Fruit fly (Drosophila melanogaster): Measurements from ENCODE around the gene RpL3.
A peak's percentile ranks its signal among the peaks of the same experiment; 100 is the strongest.

Gene RpL3

DNA sequence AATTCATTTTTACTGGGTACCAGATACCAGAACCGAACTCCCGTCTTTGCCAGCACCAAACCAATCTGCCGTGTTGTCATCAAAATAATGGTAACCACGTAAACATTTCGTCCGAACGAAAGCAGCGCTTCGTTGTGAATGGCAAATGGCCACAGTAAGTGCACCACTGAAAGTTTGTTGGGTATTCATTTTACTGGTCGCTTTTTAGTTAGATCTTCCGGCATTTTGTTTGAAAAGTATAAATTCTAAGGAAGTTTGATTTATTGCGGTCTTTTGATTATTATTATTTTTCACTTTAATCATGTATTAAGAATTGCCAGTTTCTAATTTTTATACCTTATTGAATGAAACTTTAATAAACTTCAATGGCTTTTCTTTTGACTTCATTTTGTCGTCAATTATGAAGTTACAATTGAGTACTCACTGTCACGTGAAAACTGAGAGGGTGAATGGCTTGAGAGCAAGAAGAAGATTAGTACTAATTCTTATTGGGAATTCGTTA lies 7.2 kb upstream of the RpL3 start, which contains the start of gene ZnT86D (continued):
- TF ChIP-seq kah (GFP tag; optimal IDR thresholded peaks at IDR 0.05), result peak; percentile 11
- peak; percentile 97 for TF ChIP-seq Ets65A (GFP tag)
- no peak for TF ChIP-seq CG3407 (GFP tag; optimal IDR thresholded peaks at IDR 0.05)
- TF ChIP-seq CG12071 (GFP tag; optimal IDR thresholded peaks at IDR 0.05), result no peak
- TF ChIP-seq insv (GFP tag; optimal IDR thresholded peaks at IDR 0.05), result peak; percentile 53 to 91
- TF ChIP-seq CG30431 (GFP tag; optimal IDR thresholded peaks at IDR 0.05), result no peak
- peak; percentile 62 for TF ChIP-seq CG17829 (tag; optimal IDR thresholded peaks at IDR 0.05)
- TF ChIP-seq CG4282 (GFP tag; optimal IDR thresholded peaks at IDR 0.05), result no peak
- TF ChIP-seq gfzf (GFP tag; optimal IDR thresholded peaks at IDR 0.05), result peak; percentile 13
- no peak for TF ChIP-seq CG1024 (GFP tag; IDR thresholded peaks at IDR 0.05)
- TF ChIP-seq CG7556 (GFP tag; optimal IDR thresholded peaks at IDR 0.05), result peak; percentile 68
- TF ChIP-seq HLH54F (GFP tag; optimal IDR thresholded peaks at IDR 0.05), result peak; percentile 75
- TF ChIP-seq CG17361 (GFP tag; IDR thresholded peaks at IDR 0.05), result peak; percentile 84
- TF ChIP-seq CG9932 (GFP tag; IDR thresholded peaks at IDR 0.05), result peak; percentile 77
- TF ChIP-seq dati (GFP tag; IDR thresholded peaks at IDR 0.05), result no peak
- no peak for TF ChIP-seq Optix (GFP tag; IDR thresholded peaks at IDR 0.05)
- TF ChIP-seq sug (tag; optimal IDR thresholded peaks at IDR 0.05), result peak; percentile 80
- peak; percentile 63 for TF ChIP-seq lilli (GFP tag; optimal IDR thresholded peaks at IDR 0.05)
- TF ChIP-seq Dbx (GFP tag; IDR thresholded peaks at IDR 0.05), result peak; percentile 58; the same call in 2 of the 3 replicates
- peak; percentile 19 for TF ChIP-seq Dad (GFP tag; optimal IDR thresholded peaks at IDR 0.05)
- peak; percentile 18 for TF ChIP-seq CG5245 (GFP tag; optimal IDR thresholded peaks at IDR 0.05)
- TF ChIP-seq Fer2 (tag; optimal IDR thresholded peaks at IDR 0.05), result peak; percentile 64
- TF ChIP-seq CG17912 (GFP tag; optimal IDR thresholded peaks at IDR 0.05), result peak; percentile 2
- no peak for TF ChIP-seq sens-2 (GFP tag; IDR thresholded peaks at IDR 0.05)
- TF ChIP-seq Rfx (GFP tag; IDR thresholded peaks at IDR 0.05), result peak; percentile 61
- peak; percentile 75 for TF ChIP-seq Meics (GFP tag; optimal IDR thresholded peaks at IDR 0.05)
- TF ChIP-seq otp (GFP tag; IDR thresholded peaks at IDR 0.05), result no peak
- peak; percentile 69 for TF ChIP-seq CG18262 (tag; optimal IDR thresholded peaks at IDR 0.05)
- no peak for TF ChIP-seq CG18764 (GFP tag; optimal IDR thresholded peaks at IDR 0.05)
- TF ChIP-seq CG13894 (tag; optimal IDR thresholded peaks at IDR 0.05), result peak; percentile 79
- no peak for TF ChIP-seq NFAT (GFP tag; IDR thresholded peaks at IDR 0.05)
- TF ChIP-seq Mrtf (GFP tag; IDR thresholded peaks at IDR 0.05), result peak; percentile 60; the same call in 2 of the 3 replicates
- TF ChIP-seq lab (GFP tag; optimal IDR thresholded peaks at IDR 0.05), result peak; percentile 71
- TF ChIP-seq oc (tag; optimal IDR thresholded peaks at IDR 0.05), result no peak
- no peak for TF ChIP-seq CG15073 (GFP tag; optimal IDR thresholded peaks at IDR 0.05)
- peak; percentile 69 for TF ChIP-seq CG8924 (tag; optimal IDR thresholded peaks at IDR 0.05)
- no peak for TF ChIP-seq Neu2 (GFP tag; optimal IDR thresholded peaks at IDR 0.05; ENCODE audit: borderline replicate concordance)
- TF ChIP-seq klu (GFP tag; IDR thresholded peaks at IDR 0.05), result peak; percentile 57; the same call in 1 of the 2 replicates
- TF ChIP-seq CG12299 (tag; optimal IDR thresholded peaks at IDR 0.05), result peak; percentile 36
- no peak for TF ChIP-seq CG4360 (GFP tag; IDR thresholded peaks at IDR 0.05)
- TF ChIP-seq gro (GFP tag; optimal IDR thresholded peaks at IDR 0.05), result no peak
- TF ChIP-seq CG12219 (GFP tag; optimal IDR thresholded peaks at IDR 0.05), result no peak
- TF ChIP-seq Dp (GFP tag; optimal IDR thresholded peaks at IDR 0.05), result peak; percentile 6
- TF ChIP-seq zfh2 (GFP tag; optimal IDR thresholded peaks at IDR 0.05), result peak; percentile 72
- TF ChIP-seq dmrt11E (tag; optimal IDR thresholded peaks at IDR 0.05), result peak; percentile 12
- TF ChIP-seq CG32532 (GFP tag; IDR thresholded peaks at IDR 0.05), result peak; percentile 68
- TF ChIP-seq crol (GFP tag; IDR thresholded peaks at IDR 0.05), result peak; percentile 71
- TF ChIP-seq fd64A (GFP tag; optimal IDR thresholded peaks at IDR 0.05), result no peak
- peak; percentile 37 for TF ChIP-seq odd (GFP tag; optimal IDR thresholded peaks at IDR 0.05)
- no peak for TF ChIP-seq CG14050 (GFP tag; IDR thresholded peaks at IDR 0.05)
- TF ChIP-seq CG31441 (GFP tag; IDR thresholded peaks at IDR 0.05), result peak; percentile 72
- TF ChIP-seq Chrac-16 (GFP tag; optimal IDR thresholded peaks at IDR 0.05), result peak; percentile 33
